Worm (Caenorhabditis elegans) whole organism, L4/young adult: ENCODE measurements around the gene C34F6.12.

Experiments
- W03F9.2 ChIP-seq: fragments of 150-350 bp; optimal IDR thresholded peaks from 2 replicates; lab custom pipeline; 2014; ENCODE audit warnings: missing biosample characterization, missing genetic modification characterization
- dao-5 ChIP-seq: sonication (generic microtip); optimal IDR thresholded peaks from 2 replicates; lab custom pipeline; 2016; ENCODE audit warnings: missing genotype, missing genetic modification characterization, moderate library complexity, missing compliant biosample characterization
- him-1 ChIP-seq: sonication (generic microtip); optimal IDR thresholded peaks from 2 replicates; lab custom pipeline; 2016; ENCODE audit warnings: missing genotype, missing genetic modification reagents, missing genetic modification characterization, missing compliant biosample characterization

- TF ChIP-seq W03F9.2 (tag; lab: Kevin White, UChicago) (no peak), him-1 (tag; lab: Kevin White, UChicago) (no peak), dao-5 (tag; lab: Kevin White, UChicago) (no peak)
These were observed 32.8 kb downstream of the C34F6.12 start for ce11 chrX:11193670-11194069.
